Worm (Caenorhabditis elegans) whole organism, L2 larva: ENCODE data around the gene Y51A2B.9.
"Not testable (repeated sequence)": the region's sequence is repeated elsewhere in the genome, so short reads cannot be mapped to it uniquely, and the experiment has no call there.

ENCODE experiments used
- C34F6.9 ChIP-seq: fragments of 150-350 bp; optimal IDR thresholded peaks from 2 replicates; lab custom pipeline; 2014; ENCODE audit warnings: missing biosample characterization, missing genetic modification characterization
- ZK546.5 ChIP-seq: sonication (generic microtip); optimal IDR thresholded peaks from 2 replicates; lab custom pipeline; 2017; ENCODE audit warnings: missing biosample characterization, missing genetic modification characterization
- alr-1 ChIP-seq: fragments of 150-350 bp; optimal IDR thresholded peaks from 2 replicates; lab custom pipeline; 2014; ENCODE audit warnings: missing biosample characterization, missing genetic modification characterization
- aly-2 ChIP-seq: fragments of 150-350 bp; optimal IDR thresholded peaks from 2 replicates; lab custom pipeline; 2014; ENCODE audit warnings: missing biosample characterization, missing genetic modification characterization
- ama-1 ChIP-seq: fragments of 150-350 bp; optimal IDR thresholded peaks from 2 replicates; lab custom pipeline; 2018; ENCODE audit warnings: inconsistent platforms
- blmp-1 ChIP-seq: sonication (generic microtip); optimal IDR thresholded peaks from 2 replicates; lab custom pipeline; 2017; ENCODE audit warnings: missing genetic modification characterization, mild to moderate bottlenecking, missing compliant biosample characterization, antibody characterized with exemption, moderate library complexity; ENCODE audit not compliant: insufficient read depth
- ceh-16 ChIP-seq: fragments of 150-350 bp; optimal IDR thresholded peaks from 2 replicates; lab custom pipeline; 2014; ENCODE audit warnings: missing biosample characterization, missing genetic modification characterization
- ceh-82 ChIP-seq: fragments of 150-350 bp; optimal IDR thresholded peaks from 2 replicates; lab custom pipeline; 2014; ENCODE audit warnings: missing biosample characterization, missing genetic modification characterization
- dmd-4 ChIP-seq: sonication (generic microtip); optimal IDR thresholded peaks from 2 replicates; lab custom pipeline; 2017; ENCODE audit warnings: missing biosample characterization, missing genetic modification characterization
- egl-27 ChIP-seq: sonication (generic microtip); optimal IDR thresholded peaks from 3 replicates; lab custom pipeline; 2017; ENCODE audit warnings: missing biosample characterization, missing genetic modification reagents, missing genetic modification characterization
- elt-3 ChIP-seq: sonication (generic microtip); optimal IDR thresholded peaks from 2 replicates; lab custom pipeline; 2017; ENCODE audit warnings: missing biosample characterization, missing genetic modification characterization
- fos-1 ChIP-seq: fragments of 150-350 bp; optimal IDR thresholded peaks from 2 replicates; lab custom pipeline; 2014; ENCODE audit warnings: missing biosample characterization, missing genetic modification characterization
- gmeb-1 ChIP-seq: fragments of 150-350 bp; optimal IDR thresholded peaks from 2 replicates; lab custom pipeline; 2014; ENCODE audit warnings: missing biosample characterization, missing genetic modification characterization
- lin-11 ChIP-seq: fragments of 150-350 bp; sonication (generic microtip); optimal IDR thresholded peaks from 2 replicates; lab custom pipeline; 2014; ENCODE audit warnings: missing biosample characterization, missing genetic modification characterization, inconsistent platforms, mixed read lengths
- lin-13 ChIP-seq: fragments of 150-350 bp; optimal IDR thresholded peaks from 2 replicates; lab custom pipeline; 2014; ENCODE audit warnings: missing biosample characterization, missing genetic modification reagents, missing genetic modification characterization
- lin-39 ChIP-seq: fragments of 150-350 bp; optimal IDR thresholded peaks from 2 replicates; lab custom pipeline; 2014; ENCODE audit warnings: missing biosample characterization, missing genetic modification reagents, missing genetic modification characterization
- lsy-2 ChIP-seq, 2 experiments: fragments of 150-350 bp in 1 of 2; sonication (generic microtip) in 1 of 2; optimal IDR thresholded peaks; 2 replicates each; lab custom pipeline; 2014 to 2017; ENCODE audit warnings: missing biosample characterization in 2 of 2, missing genetic modification characterization in 2 of 2
- mdl-1 ChIP-seq, 2 experiments: fragments of 150-350 bp in 1 of 2; sonication (generic microtip) in 1 of 2; optimal IDR thresholded peaks; 2 replicates each; lab custom pipeline; 2017; ENCODE audit warnings: missing biosample characterization in 2 of 2, missing genetic modification characterization in 2 of 2
- nhr-11 ChIP-seq: fragments of 150-350 bp; optimal IDR thresholded peaks from 2 replicates; lab custom pipeline; 2014; ENCODE audit warnings: missing biosample characterization, missing genetic modification characterization
- nhr-12 ChIP-seq: fragments of 150-350 bp; optimal IDR thresholded peaks from 2 replicates; lab custom pipeline; 2014; ENCODE audit warnings: missing biosample characterization, missing genetic modification characterization
- nhr-21 ChIP-seq: fragments of 150-350 bp; optimal IDR thresholded peaks from 2 replicates; lab custom pipeline; 2014; ENCODE audit warnings: missing biosample characterization, missing genetic modification characterization
- nhr-23 ChIP-seq: fragments of 150-350 bp; optimal IDR thresholded peaks from 2 replicates; lab custom pipeline; 2014; ENCODE audit warnings: missing biosample characterization, missing genetic modification reagents, missing genetic modification characterization
- nhr-6 ChIP-seq: fragments of 150-350 bp; optimal IDR thresholded peaks from 2 replicates; lab custom pipeline; 2014; ENCODE audit warnings: missing biosample characterization, missing genetic modification characterization
- nhr-77 ChIP-seq: fragments of 150-350 bp; optimal IDR thresholded peaks from 2 replicates; lab custom pipeline; 2014; ENCODE audit warnings: missing biosample characterization, missing genetic modification characterization
- skn-1 ChIP-seq: sonication (generic microtip); optimal IDR thresholded peaks from 2 replicates; lab custom pipeline; 2017; ENCODE audit warnings: missing biosample characterization, missing genetic modification characterization
- sma-9 ChIP-seq, 2 experiments: fragments of 150-350 bp in 1 of 2; sonication (generic microtip) in 1 of 2; optimal IDR thresholded peaks; 2 replicates each; lab custom pipeline; 2014 to 2016; ENCODE audit warnings: missing genetic modification characterization in 2 of 2, mild to moderate bottlenecking in 1 of 2, missing biosample characterization in 1 of 2, missing compliant biosample characterization in 1 of 2, missing genetic modification reagents in 1 of 2, moderate library complexity in 1 of 2
- unc-55 ChIP-seq: fragments of 150-350 bp; sonication (generic microtip); optimal IDR thresholded peaks from 3 replicates; lab custom pipeline; 2014; ENCODE audit warnings: missing biosample characterization, missing genetic modification reagents, missing genetic modification characterization
- unc-62 ChIP-seq: fragments of 150-350 bp; optimal IDR thresholded peaks from 2 replicates; lab custom pipeline; 2014; ENCODE audit warnings: missing biosample characterization, missing genetic modification reagents, missing genetic modification characterization
- ztf-4 ChIP-seq: fragments of 150-350 bp; optimal IDR thresholded peaks from 2 replicates; lab custom pipeline; 2014; ENCODE audit warnings: missing biosample characterization, missing genetic modification characterization

Gene Y51A2B.9

ce11 chrV:18412351-18412750 lies 16.8 kb upstream of the Y51A2B.9 start:
- TF ChIP-seq ZK546.5 (tag; lab: Kevin White, UChicago) (no peak), fos-1 (peak; percentile 1)

ce11 chrV:18410142-18410541 lies 14.6 kb upstream of the Y51A2B.9 start, which contains the start of gene srh-207:
srh-207 (minus strand) TSS chrV:18410242.
- TF ChIP-seq nhr-21 (tag; lab: Kevin White, UChicago) (no peak), ceh-16 (tag; lab: Kevin White, UChicago) (no peak), skn-1 (tag; lab: Kevin White, UChicago) (no peak), unc-62 (GFP tag; lab: Kevin White, UChicago) (no peak), lsy-2 (tag; optimal IDR thresholded peaks at IDR 0.05; lab: Kevin White, UChicago) (no peak), nhr-11 (tag; lab: Kevin White, UChicago) (no peak), nhr-12 (no peak), unc-55 (GFP tag; lab: Kevin White, UChicago) (no peak), nhr-23 (tag; lab: Kevin White, UChicago) (no peak), gmeb-1 (tag; lab: Kevin White, UChicago) (no peak)

- not testable (repeated sequence) for TF ChIP-seq nhr-77 (tag; lab: Kevin White, UChicago); ceh-82 (tag; lab: Kevin White, UChicago); ama-1 (lab: Kevin White, UChicago)
- TF ChIP-seq, all 48 proteins: peak for 0; not testable (repeated sequence) for 48
These were observed 9.2 kb upstream of the Y51A2B.9 start, which contains the start of gene srh-209 for ce11 chrV:18404767-18405166. srh-209 (minus strand) TSS chrV:18404867.

- TF ChIP-seq ztf-4 (tag; lab: Kevin White, UChicago) (no peak), elt-3 (tag; lab: Kevin White, UChicago) (no peak), sma-9 (GFP tag; optimal IDR thresholded peaks at IDR 0.05; lab: Kevin White, UChicago) (no peak), sma-9 (tag; optimal IDR thresholded peaks at IDR 0.05; lab: Kevin White, UChicago) (no peak), dmd-4 (tag; lab: Kevin White, UChicago) (no peak), aly-2 (no peak), C34F6.9 (tag; lab: Kevin White, UChicago) (no peak), nhr-11 (tag; lab: Kevin White, UChicago) (no peak), unc-62 (GFP tag; lab: Kevin White, UChicago) (no peak), blmp-1 (tag; lab: Kevin White, UChicago) (no peak)
These were observed 7.2 kb upstream of the Y51A2B.9 start for ce11 chrV:18402743-18403142.

- TF ChIP-seq blmp-1 (tag; lab: Kevin White, UChicago) (no peak), lin-11 (tag; lab: Kevin White, UChicago) (no peak), nhr-6 (tag; lab: Kevin White, UChicago) (no peak)
These were observed 2.3 kb upstream of the Y51A2B.9 start, which contains the start of gene Y51A2B.16 for ce11 chrV:18397814-18398213. Y51A2B.16 (minus strand) TSS chrV:18397914.

ce11 chrV:18394203-18394602 lies 1.3 kb downstream of the Y51A2B.9 start, which contains the start of gene Y51A2B.6:
Y51A2B.6 (minus strand) TSS chrV:18394303.
- TF ChIP-seq fos-1 (no peak), lsy-2 (tag; optimal IDR thresholded peaks at IDR 0.05; lab: Kevin White, UChicago) (no peak), blmp-1 (tag; lab: Kevin White, UChicago) (no peak), lin-13 (no peak), lin-39 (tag; lab: Kevin White, UChicago) (no peak), nhr-11 (tag; lab: Kevin White, UChicago) (no peak), gmeb-1 (tag; lab: Kevin White, UChicago) (no peak), aly-2 (no peak), mdl-1 (tag; optimal IDR thresholded peaks at IDR 0.05; lab: Kevin White, UChicago) (no peak), dmd-4 (tag; lab: Kevin White, UChicago) (no peak), egl-27 (tag; lab: Kevin White, UChicago) (no peak), alr-1 (no peak), unc-62 (GFP tag; lab: Kevin White, UChicago) (no peak)
